Worm (Caenorhabditis elegans) whole organism, L4 larva: ENCODE results near the gene ceh-40.
A peak's percentile ranks its signal among the peaks of the same experiment; 100 is the strongest.

Experiments used
- F49E8.2 ChIP-seq: sonication (generic microtip); optimal IDR thresholded peaks from 2 replicates; lab custom pipeline; 2016; ENCODE audit warnings: missing compliant biosample characterization, mild to moderate bottlenecking, missing genetic modification characterization, borderline replicate concordance
- ZK546.5 ChIP-seq, 2 experiments: sonication (generic microtip); optimal IDR thresholded peaks; 2 replicates each; lab custom pipeline; 2017; ENCODE audit warnings: missing biosample characterization in 2 of 2, missing genetic modification characterization in 2 of 2
- aly-2 ChIP-seq: sonication (generic microtip); optimal IDR thresholded peaks from 2 replicates; lab custom pipeline; 2018; ENCODE audit warnings: missing biosample characterization, missing genetic modification characterization
- ceh-20 ChIP-seq: fragments of 200-800 bp; sonication (Bioruptor generic); IDR thresholded peaks from 2 replicates; pipeline ENCODE4 v1.3.6; 2022; ENCODE audit warnings: missing genetic modification reagents, missing genetic modification characterization, missing compliant biosample characterization
- ceh-44 ChIP-seq: fragments of 200-800 bp; sonication (Bioruptor generic); IDR thresholded peaks from 2 replicates; pipeline ENCODE4 v1.3.6; 2022; ENCODE audit warnings: missing genetic modification reagents, missing genetic modification characterization, missing compliant biosample characterization
- cey-2 ChIP-seq: sonication (generic microtip); optimal IDR thresholded peaks from 3 replicates; lab custom pipeline; 2017; ENCODE audit warnings: missing genetic modification characterization, mild to moderate bottlenecking, missing compliant biosample characterization, antibody characterized with exemption, borderline replicate concordance; ENCODE audit not compliant: insufficient read depth
- daf-12 ChIP-seq: fragments of 150-350 bp; optimal IDR thresholded peaks from 2 replicates; lab custom pipeline; 2014; ENCODE audit warnings: missing biosample characterization, missing genetic modification reagents, missing genetic modification characterization
- daf-8 ChIP-seq: fragments of 200-800 bp; sonication (Bioruptor generic); IDR thresholded peaks from 2 replicates; pipeline ENCODE4 v1.3.6; 2022; ENCODE audit warnings: missing genetic modification characterization, missing compliant biosample characterization
- dmd-9 ChIP-seq: fragments of 200-800 bp; sonication (Bioruptor generic); IDR thresholded peaks from 2 replicates; pipeline ENCODE4 v1.3.6; 2022; ENCODE audit warnings: missing genetic modification reagents, missing genetic modification characterization, missing compliant biosample characterization
- gei-8 ChIP-seq: fragments of 200-800 bp; sonication (Bioruptor generic); optimal IDR thresholded peaks from 2 replicates; lab custom pipeline; 2018; ENCODE audit warnings: mild to moderate bottlenecking, missing genetic modification characterization, missing compliant biosample characterization
- hif-1 ChIP-seq, 2 experiments: sonication (generic microtip); optimal IDR thresholded peaks; 2 replicates each; lab custom pipeline; 2016 to 2017; ENCODE audit warnings: missing compliant biosample characterization in 2 of 2, missing genetic modification characterization in 2 of 2, missing genetic modification reagents in 2 of 2, missing genotype in 2 of 2, mild to moderate bottlenecking in 1 of 2
- lim-7 ChIP-seq: fragments of 200-800 bp; sonication (Bioruptor generic); IDR thresholded peaks from 2 replicates; pipeline ENCODE4 v1.3.6; 2022; ENCODE audit warnings: missing genetic modification characterization, missing compliant biosample characterization
- lin-39 ChIP-seq: fragments of 150-350 bp; optimal IDR thresholded peaks from 2 replicates; lab custom pipeline; 2014; ENCODE audit warnings: missing biosample characterization, missing genetic modification reagents, missing genetic modification characterization
- lsy-2 ChIP-seq, 2 experiments: fragments of 150-350 bp in 1 of 2; sonication (generic microtip) in 1 of 2; optimal IDR thresholded peaks; 2 replicates each; lab custom pipeline; 2014 to 2017; ENCODE audit warnings: missing biosample characterization in 2 of 2, missing genetic modification characterization in 2 of 2
- mep-1 ChIP-seq: fragments of 150-350 bp; sonication (generic microtip); optimal IDR thresholded peaks from 3 replicates; lab custom pipeline; 2014; ENCODE audit warnings: missing biosample characterization, missing genetic modification characterization
- nhr-10 ChIP-seq: fragments of 150-350 bp; optimal IDR thresholded peaks from 2 replicates; lab custom pipeline; 2014; ENCODE audit warnings: missing biosample characterization, missing genetic modification characterization
- nhr-102 ChIP-seq: sonication (generic microtip); optimal IDR thresholded peaks from 2 replicates; lab custom pipeline; 2016; ENCODE audit warnings: mild to moderate bottlenecking, missing genetic modification characterization, moderate library complexity, missing compliant biosample characterization
- nhr-11 ChIP-seq: fragments of 150-350 bp; optimal IDR thresholded peaks from 2 replicates; lab custom pipeline; 2014; ENCODE audit warnings: missing biosample characterization, missing genetic modification characterization
- nhr-111 ChIP-seq: fragments of 200-800 bp; sonication (Bioruptor generic); optimal IDR thresholded peaks from 2 replicates; lab custom pipeline; 2018; ENCODE audit warnings: mild to moderate bottlenecking, missing genetic modification characterization, missing compliant biosample characterization
- nhr-237 ChIP-seq: sonication (generic microtip); optimal IDR thresholded peaks from 2 replicates; lab custom pipeline; 2017; ENCODE audit warnings: missing biosample characterization, missing genetic modification characterization
- nhr-28 ChIP-seq: fragments of 150-350 bp; optimal IDR thresholded peaks from 2 replicates; lab custom pipeline; 2014; ENCODE audit warnings: missing biosample characterization, missing genetic modification characterization
- nhr-42 ChIP-seq: fragments of 200-800 bp; sonication (Bioruptor generic); IDR thresholded peaks from 2 replicates; pipeline ENCODE4 v1.3.6; 2022; ENCODE audit warnings: missing genetic modification characterization, missing compliant biosample characterization
- nhr-48 ChIP-seq: sonication (generic microtip); optimal IDR thresholded peaks from 2 replicates; lab custom pipeline; 2016; ENCODE audit warnings: mild to moderate bottlenecking, missing genetic modification characterization, missing compliant biosample characterization
- pqm-1 ChIP-seq: sonication (generic microtip); optimal IDR thresholded peaks from 2 replicates; lab custom pipeline; 2017; ENCODE audit warnings: missing biosample characterization, missing genetic modification characterization
- saeg-2 ChIP-seq: fragments of 200-800 bp; sonication (Bioruptor generic); IDR thresholded peaks from 2 replicates; pipeline ENCODE4 v1.3.6; 2022; ENCODE audit warnings: missing genetic modification reagents, missing genetic modification characterization, missing compliant biosample characterization
- sdz-12 ChIP-seq: fragments of 200-800 bp; sonication (Bioruptor generic); optimal IDR thresholded peaks from 2 replicates; lab custom pipeline; 2018; ENCODE audit warnings: mild to moderate bottlenecking, missing genetic modification characterization, missing compliant biosample characterization
- tra-1 ChIP-seq: fragments of 200-800 bp; sonication (Bioruptor generic); IDR thresholded peaks from 2 replicates; pipeline ENCODE4 v1.3.6; 2022; ENCODE audit warnings: missing genetic modification reagents, missing genetic modification characterization, missing compliant biosample characterization
- unc-62 ChIP-seq, 3 experiments: fragments of 150-350 bp in 1 of 3; sonication (generic microtip); optimal IDR thresholded peaks in 2 of 3; peaks in 1 of 3; 1 replicate in 1 of 3; 2 replicates in 2 of 3; lab custom pipeline; 2014 to 2017; ENCODE audit warnings: missing biosample characterization in 3 of 3, missing genetic modification characterization in 3 of 3, missing genetic modification reagents in 3 of 3, missing genotype in 1 of 3
- vab-7 ChIP-seq: fragments of 200-800 bp; sonication (Bioruptor generic); IDR thresholded peaks from 2 replicates; pipeline ENCODE4 v1.3.6; 2022; ENCODE audit warnings: missing genetic modification reagents, missing genetic modification characterization, missing compliant biosample characterization
- ztf-7 ChIP-seq: fragments of 150-350 bp; optimal IDR thresholded peaks from 2 replicates; lab custom pipeline; 2014; ENCODE audit warnings: missing biosample characterization, missing genetic modification characterization

The ceh-40 gene

DNA sequence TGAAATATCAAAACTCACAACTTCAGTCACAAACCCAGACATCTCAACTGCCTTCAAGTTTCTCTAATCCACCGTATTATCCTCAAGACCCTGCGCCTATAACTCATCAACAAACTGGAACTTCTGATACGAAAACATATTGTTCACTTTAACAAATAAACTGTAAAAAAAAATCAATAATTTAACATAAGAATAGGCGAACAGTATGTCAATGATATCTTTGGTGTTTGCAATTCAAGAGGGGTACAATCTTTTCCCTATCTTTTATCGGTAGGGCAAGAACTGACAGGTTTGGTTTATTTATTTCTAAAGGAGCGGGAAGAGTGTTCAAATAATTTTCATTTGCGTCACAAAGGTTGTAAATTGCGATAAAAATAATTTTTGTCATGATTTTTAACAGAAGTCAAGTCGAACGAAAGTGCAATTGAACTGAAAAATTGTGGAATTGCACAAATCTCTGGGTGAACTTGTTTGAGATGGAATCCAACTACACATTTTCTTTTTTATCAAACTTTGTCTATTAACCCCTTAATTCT, 42.4 kb upstream of the ceh-40 start (continued):
- TF ChIP-seq lim-7 (GFP tag; lab: Robert Waterston, UW) (no peak), tra-1 (GFP tag; lab: Robert Waterston, UW) (peak; percentile 96), vab-7 (GFP tag; lab: Robert Waterston, UW) (peak; percentile 84; the same call in 1 of the 2 replicates), lsy-2 (tag; optimal IDR thresholded peaks at IDR 0.05; lab: Kevin White, UChicago) (peak; percentile 94 to 97), pqm-1 (tag; lab: Kevin White, UChicago) (peak; percentile 65)

DNA sequence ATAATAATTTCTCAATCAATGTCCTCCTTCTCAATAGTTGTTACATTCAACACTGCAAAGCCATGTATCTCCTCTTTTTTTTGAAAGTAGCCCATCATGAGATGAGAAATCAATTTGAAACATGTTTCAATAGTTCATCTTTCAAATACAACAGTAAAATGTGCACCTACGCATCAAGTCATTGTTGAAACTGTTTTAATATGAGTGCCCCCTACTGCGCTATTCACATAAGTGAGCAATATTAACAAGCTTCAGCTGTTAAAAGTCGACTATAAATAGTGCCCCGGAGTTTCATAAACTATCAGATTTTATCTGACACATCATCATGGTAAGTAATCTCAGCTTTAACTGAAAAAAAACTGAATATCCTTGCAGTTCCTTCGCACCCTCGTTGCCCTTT, 39.9 kb upstream of the ceh-40 start, which contains the start of the genes nspc-15 and F19H6.6:
nspc-15 (plus strand) TSS at position 301 of the 400 bp plus-strand sequence.
F19H6.6 (plus strand) TSS at position 384 of the 400 bp plus-strand sequence.
- TF ChIP-seq nhr-10 (tag; lab: Kevin White, UChicago) (no peak), lim-7 (GFP tag; lab: Robert Waterston, UW) (no peak), mep-1 (tag; lab: Kevin White, UChicago) (no peak), daf-8 (GFP tag; lab: Robert Waterston, UW) (no peak), nhr-11 (no peak), cey-2 (no peak), unc-62 (GFP tag; optimal IDR thresholded peaks at IDR 0.05 in 1 of 2; lab: Kevin White, UChicago) (no peak), unc-62 (tag; optimal IDR thresholded peaks at IDR 0.05; lab: Kevin White, UChicago) (no peak), nhr-102 (no peak), daf-12 (no peak), aly-2 (tag; lab: Kevin White, UChicago) (no peak), ceh-20 (GFP tag; lab: Robert Waterston, UW) (no peak)

DNA sequence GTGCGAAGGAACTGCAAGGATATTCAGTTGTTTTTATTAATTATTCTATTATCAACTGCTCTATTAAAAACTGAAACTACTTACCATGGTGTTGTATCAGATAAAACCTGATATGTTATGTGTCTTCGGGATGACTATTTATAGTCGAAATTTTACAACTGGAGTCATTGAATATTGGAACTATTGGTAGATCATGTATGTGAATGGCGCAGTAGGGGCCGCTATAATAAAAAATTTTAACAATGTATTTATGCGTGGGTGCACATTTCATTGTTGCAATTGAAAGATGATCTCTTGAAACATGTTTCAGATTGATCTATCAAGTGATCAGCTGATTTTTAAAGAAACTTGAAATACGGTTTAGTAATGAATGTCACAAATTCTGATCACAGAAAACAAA, 38.4 kb upstream of the ceh-40 start, which contains the start of gene nspc-14:
nspc-14 (minus strand) TSS at position 101 of the 400 bp plus-strand sequence.
- TF ChIP-seq ZK546.5 (tag; optimal IDR thresholded peaks at IDR 0.05; lab: Kevin White, UChicago) (no peak), daf-8 (GFP tag; lab: Robert Waterston, UW) (no peak), saeg-2 (GFP tag; lab: Robert Waterston, UW) (no peak), lin-39 (tag; lab: Kevin White, UChicago) (no peak), nhr-28 (no peak), nhr-237 (no peak), nhr-111 (GFP tag; lab: Kevin White, UChicago) (no peak), nhr-48 (tag; lab: Kevin White, UChicago) (no peak), sdz-12 (GFP tag; lab: Kevin White, UChicago) (no peak), ztf-7 (tag; lab: Kevin White, UChicago) (no peak), ceh-44 (no peak), F49E8.2 (no peak), dmd-9 (GFP tag; lab: Robert Waterston, UW) (no peak), hif-1 (tag; optimal IDR thresholded peaks at IDR 0.05; lab: Kevin White, UChicago) (no peak), unc-62 (GFP tag; optimal IDR thresholded peaks at IDR 0.05 in 1 of 2; lab: Kevin White, UChicago) (no peak), unc-62 (tag; optimal IDR thresholded peaks at IDR 0.05; lab: Kevin White, UChicago) (no peak), gei-8 (GFP tag; lab: Kevin White, UChicago) (no peak)

DNA sequence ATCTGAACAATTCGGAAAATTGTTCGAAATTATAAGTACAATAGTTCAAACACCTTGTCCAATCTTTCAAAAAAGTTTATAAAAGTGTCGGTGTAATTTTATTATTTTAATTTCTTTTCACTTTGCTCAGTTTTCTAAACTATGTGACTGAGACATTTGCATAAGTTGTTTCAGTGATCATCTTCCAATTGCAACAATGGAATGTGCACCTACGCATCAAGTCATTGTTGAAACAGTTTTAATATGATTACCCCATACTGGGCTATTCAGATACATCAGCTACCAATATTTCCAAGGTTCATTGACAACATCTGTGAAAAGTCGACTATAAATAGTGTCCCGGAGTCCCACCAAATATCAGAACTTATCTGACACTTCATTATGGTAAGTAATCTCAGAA, 36.5 kb upstream of the ceh-40 start, which contains the start of gene nspc-13:
nspc-13 (plus strand) TSS at position 301 of the 400 bp plus-strand sequence.
- TF ChIP-seq unc-62 (GFP tag; optimal IDR thresholded peaks at IDR 0.05 in 1 of 2; lab: Kevin White, UChicago) = peak in 1 of 2 experiments; percentile 12
- no peak for TF ChIP-seq unc-62 (tag; optimal IDR thresholded peaks at IDR 0.05; lab: Kevin White, UChicago)
- TF ChIP-seq nhr-42 (GFP tag; lab: Robert Waterston, UW) = no peak

DNA sequence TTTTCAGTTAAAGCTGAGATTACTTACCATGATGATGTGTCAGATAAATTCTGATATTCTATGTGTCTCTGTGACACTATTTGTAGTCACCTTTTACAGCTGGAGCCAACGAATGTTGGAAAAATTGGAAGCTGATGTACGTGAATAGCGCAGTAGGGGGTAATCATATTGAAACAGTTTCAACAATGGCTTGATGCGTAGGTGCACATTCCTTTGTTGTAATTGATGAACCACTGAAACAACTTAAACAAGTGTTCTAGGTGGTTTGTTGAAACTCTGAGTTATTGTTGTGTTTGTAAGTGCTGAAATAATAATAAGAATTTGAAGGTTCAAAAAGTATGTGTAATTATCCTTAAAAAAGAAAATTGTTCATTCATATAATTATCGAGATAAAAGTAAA, 36.0 kb upstream of the ceh-40 start, which contains the start of gene nspc-12:
nspc-12 (minus strand) TSS at position 101 of the 400 bp plus-strand sequence.
- no peak for TF ChIP-seq lsy-2 (tag; optimal IDR thresholded peaks at IDR 0.05; lab: Kevin White, UChicago)
